Fruit fly (Drosophila melanogaster): ENCODE measurements around the gene CG6800.

DNA sequence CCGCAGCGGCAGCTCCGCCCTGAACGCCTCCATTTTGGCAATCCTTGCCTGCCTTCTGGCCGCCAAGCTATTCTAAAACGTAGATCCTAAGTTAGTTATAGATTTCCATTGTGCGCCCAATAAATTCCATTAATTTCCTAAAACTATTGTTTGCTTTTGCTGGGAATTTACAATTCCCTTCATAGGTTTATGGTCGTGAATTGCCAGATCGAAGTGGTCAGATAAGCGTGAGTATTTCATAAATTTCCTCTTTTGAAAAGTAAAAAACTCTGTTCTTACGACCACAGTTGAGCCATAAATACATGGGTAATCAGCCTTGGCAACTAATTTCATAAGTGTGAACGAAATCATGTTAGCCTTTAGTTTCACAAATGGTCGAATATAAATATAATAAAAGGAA is 22.8 kb upstream of the CG6800 start:
- no peak for TF ChIP-seq Hnf4 (GFP tag; optimal IDR thresholded peaks at IDR 0.05)
- TF ChIP-seq pan (optimal IDR thresholded peaks at IDR 0.05) = no peak
- TF ChIP-seq h (GFP tag; optimal IDR thresholded peaks at IDR 0.05) = no peak
- no peak for TF ChIP-seq Sp1 (GFP tag; optimal IDR thresholded peaks at IDR 0.05)

Measured in whole organism, wandering third instar larva.